Fruit fly (Drosophila melanogaster) whole organism, embryonic: ENCODE results near the gene RPA3.

ENCODE experiments used
- Asciz ChIP-seq: fragments of 200-800 bp; sonication (Bioruptor generic); optimal IDR thresholded peaks from 2 replicates; lab custom pipeline; 2017; ENCODE audit warnings: missing biosample characterization, mild to moderate bottlenecking, missing genetic modification characterization, missing genetic modification reagents
- Atf3 ChIP-seq: fragments of 200-800 bp; sonication (Bioruptor generic); optimal IDR thresholded peaks from 3 replicates; lab custom pipeline; 2016; ENCODE audit warnings: missing biosample characterization, missing genetic modification characterization
- BEAF-32 ChIP-seq: fragments of 200-800 bp; sonication (Bioruptor generic); optimal IDR thresholded peaks from 3 replicates; lab custom pipeline; 2017; ENCODE audit warnings: missing biosample characterization, missing genetic modification characterization, mild to moderate bottlenecking, moderate library complexity, missing genetic modification reagents
- Bdp1 ChIP-seq: fragments of 200-800 bp; sonication (Bioruptor generic); optimal IDR thresholded peaks from 3 replicates; lab custom pipeline; 2016; ENCODE audit warnings: missing biosample characterization, missing genetic modification characterization
- Bteb2 ChIP-seq: fragments of 200-800 bp; sonication (Bioruptor generic); optimal IDR thresholded peaks from 2 replicates; lab custom pipeline; 2016; ENCODE audit warnings: missing biosample characterization, missing genetic modification characterization
- CG1603 ChIP-seq: fragments of 200-800 bp; sonication (Bioruptor generic); optimal IDR thresholded peaks from 2 replicates; lab custom pipeline; 2019; ENCODE audit warnings: missing biosample characterization, mild to moderate bottlenecking, missing genetic modification characterization, moderate library complexity
- CG16815 ChIP-seq: fragments of 200-800 bp; sonication (Bioruptor generic); optimal IDR thresholded peaks from 3 replicates; lab custom pipeline; 2017; ENCODE audit warnings: missing biosample characterization, mild to moderate bottlenecking, missing genetic modification characterization
- CG17186 ChIP-seq: fragments of 200-800 bp; sonication (Bioruptor generic); optimal IDR thresholded peaks from 3 replicates; lab custom pipeline; 2017; ENCODE audit warnings: missing biosample characterization, missing genetic modification reagents, missing genetic modification characterization
- CG17361 ChIP-seq: fragments of 200-800 bp; sonication (Bioruptor generic); IDR thresholded peaks from 3 replicates; pipeline ENCODE4 v1.3.6; 2022; ENCODE audit warnings: missing biosample characterization, missing genetic modification characterization
- CG17568 ChIP-seq: fragments of 200-800 bp; sonication (Bioruptor generic); optimal IDR thresholded peaks from 2 replicates; lab custom pipeline; 2018; ENCODE audit warnings: missing biosample characterization, mild to moderate bottlenecking, missing genetic modification characterization, moderate library complexity
- CG17829 ChIP-seq: fragments of 200-800 bp; optimal IDR thresholded peaks from 2 replicates; lab custom pipeline; 2019; ENCODE audit warnings: missing biosample characterization, mild to moderate bottlenecking, missing genetic modification characterization, moderate library complexity
- CG2116 ChIP-seq: fragments of 200-800 bp; sonication (Bioruptor generic); optimal IDR thresholded peaks from 3 replicates; lab custom pipeline; 2018; ENCODE audit warnings: missing biosample characterization, mild to moderate bottlenecking, missing genetic modification characterization
- CG2120 ChIP-seq: fragments of 200-800 bp; sonication (Bioruptor generic); optimal IDR thresholded peaks from 3 replicates; lab custom pipeline; 2016; ENCODE audit warnings: missing biosample characterization, missing genetic modification characterization
- CG32772 ChIP-seq: fragments of 200-800 bp; sonication (Bioruptor generic); IDR thresholded peaks from 2 replicates; pipeline ENCODE4 v1.3.6; 2022; ENCODE audit warnings: missing biosample characterization, missing genetic modification characterization
- CG43689 ChIP-seq: fragments of 200-800 bp; sonication (Bioruptor generic); IDR thresholded peaks from 2 replicates; pipeline ENCODE4 v1.3.6; 2022; ENCODE audit warnings: missing biosample characterization, missing genetic modification characterization
- CG5180 ChIP-seq: fragments of 200-800 bp; sonication (Bioruptor generic); optimal IDR thresholded peaks from 3 replicates; lab custom pipeline; 2017; ENCODE audit warnings: missing biosample characterization, missing genetic modification characterization, mild to moderate bottlenecking, moderate library complexity, missing genetic modification reagents
- CG7745 ChIP-seq: fragments of 200-800 bp; sonication (Bioruptor generic); optimal IDR thresholded peaks from 2 replicates; lab custom pipeline; 2018; ENCODE audit warnings: missing biosample characterization, mild to moderate bottlenecking, missing genetic modification characterization, moderate library complexity
- CG8290 ChIP-seq, 3 experiments: fragments of 200-800 bp; sonication (Bioruptor generic); optimal IDR thresholded peaks; 2 replicates each; lab custom pipeline; 2016 to 2019; ENCODE audit warnings: missing biosample characterization in 3 of 3, missing genetic modification characterization in 3 of 3, mild to moderate bottlenecking in 2 of 3, moderate library complexity in 1 of 3
- CTCF ChIP-seq: fragments of 200-800 bp; sonication (Bioruptor generic); optimal IDR thresholded peaks from 2 replicates; lab custom pipeline; 2017; ENCODE audit warnings: missing biosample characterization, mild to moderate bottlenecking, missing genetic modification characterization, moderate library complexity
- D19A ChIP-seq: fragments of 200-800 bp; optimal IDR thresholded peaks from 3 replicates; lab custom pipeline; 2019; ENCODE audit warnings: missing biosample characterization, mild to moderate bottlenecking, missing genetic modification characterization, moderate library complexity
- Deaf1 ChIP-seq: fragments of 200-800 bp; optimal IDR thresholded peaks from 3 replicates; lab custom pipeline; 2019; ENCODE audit warnings: missing biosample characterization, mild to moderate bottlenecking, missing genetic modification characterization, moderate library complexity
- Dek ChIP-seq: fragments of 200-800 bp; sonication (Bioruptor generic); optimal IDR thresholded peaks from 3 replicates; lab custom pipeline; 2019; ENCODE audit warnings: missing biosample characterization, mild to moderate bottlenecking, missing genetic modification characterization, moderate library complexity
- Dip3 ChIP-seq: fragments of 200-800 bp; sonication (Bioruptor generic); optimal IDR thresholded peaks from 3 replicates; lab custom pipeline; 2016; ENCODE audit warnings: missing biosample characterization, missing genetic modification characterization
- Dref ChIP-seq: fragments of 200-800 bp; sonication (Bioruptor generic); IDR thresholded peaks from 2 replicates; pipeline ENCODE4 v1.3.6; 2022; ENCODE audit warnings: missing biosample characterization, missing genetic modification characterization
- Elba2 ChIP-seq: fragments of 200-800 bp; sonication (Bioruptor generic); optimal IDR thresholded peaks from 3 replicates; lab custom pipeline; 2016; ENCODE audit warnings: missing biosample characterization, missing genetic modification characterization
- HLH4C ChIP-seq: fragments of 200-800 bp; sonication (Bioruptor generic); IDR thresholded peaks from 3 replicates; pipeline ENCODE4 v1.3.6; 2022; ENCODE audit warnings: missing biosample characterization, missing genetic modification characterization; ENCODE audit not compliant: partially characterized antibody
- Meics ChIP-seq: fragments of 200-800 bp; sonication (Bioruptor generic); optimal IDR thresholded peaks from 2 replicates; lab custom pipeline; 2017; ENCODE audit warnings: missing biosample characterization, mild to moderate bottlenecking, missing genetic modification characterization
- NC2β ChIP-seq: fragments of 200-800 bp; sonication (Bioruptor generic); optimal IDR thresholded peaks from 2 replicates; lab custom pipeline; 2016; ENCODE audit warnings: missing biosample characterization, missing genetic modification characterization
- Nf-YB ChIP-seq: fragments of 200-800 bp; sonication (Bioruptor generic); optimal IDR thresholded peaks from 3 replicates; lab custom pipeline; 2019; ENCODE audit warnings: missing biosample characterization, mild to moderate bottlenecking, missing genetic modification characterization, moderate library complexity
- Pdp1 ChIP-seq, 2 experiments: fragments of 200-800 bp; sonication (Bioruptor generic); optimal IDR thresholded peaks; 3 replicates each; lab custom pipeline; 2016; ENCODE audit warnings: missing biosample characterization in 2 of 2, missing genetic modification characterization in 2 of 2, mild to moderate bottlenecking in 1 of 2, moderate library complexity in 1 of 2
- aop ChIP-seq: fragments of 200-800 bp; sonication (Bioruptor generic); IDR thresholded peaks from 2 replicates; pipeline ENCODE4 v1.3.6; 2022; ENCODE audit warnings: missing biosample characterization, missing genetic modification characterization
- bbx ChIP-seq: fragments of 200-800 bp; sonication (Bioruptor generic); IDR thresholded peaks from 2 replicates; pipeline ENCODE4 v1.3.6; 2022; ENCODE audit warnings: missing biosample characterization, missing genetic modification characterization; ENCODE audit not compliant: partially characterized antibody
- cas ChIP-seq: fragments of 200-800 bp; sonication (Bioruptor generic); IDR thresholded peaks from 2 replicates; pipeline ENCODE4 v1.3.6; 2022; ENCODE audit warnings: missing biosample characterization, missing genetic modification characterization
- da ChIP-seq: fragments of 200-800 bp; sonication (Bioruptor generic); optimal IDR thresholded peaks from 2 replicates; lab custom pipeline; 2016; ENCODE audit warnings: missing biosample characterization, missing genetic modification characterization
- dpn ChIP-seq, 2 experiments: fragments of 200-800 bp; sonication (Bioruptor generic); optimal IDR thresholded peaks; 3 replicates each; lab custom pipeline; 2016; ENCODE audit warnings: missing biosample characterization in 2 of 2, missing genetic modification characterization in 2 of 2
- en ChIP-seq: fragments of 200-800 bp; sonication (Bioruptor generic); optimal IDR thresholded peaks from 2 replicates; lab custom pipeline; 2016; ENCODE audit warnings: missing biosample characterization, missing genetic modification characterization
- fd3F ChIP-seq: fragments of 200-800 bp; sonication (Bioruptor generic); optimal IDR thresholded peaks from 2 replicates; lab custom pipeline; 2018; ENCODE audit warnings: missing biosample characterization, mild to moderate bottlenecking, missing genetic modification characterization, moderate library complexity
- inv ChIP-seq: fragments of 200-800 bp; sonication (Bioruptor generic); IDR thresholded peaks from 2 replicates; pipeline ENCODE4 v1.3.6; 2022; ENCODE audit warnings: missing biosample characterization, missing genetic modification characterization; ENCODE audit not compliant: partially characterized antibody
- jigr1 ChIP-seq: fragments of 200-800 bp; sonication (Bioruptor generic); IDR thresholded peaks from 3 replicates; pipeline ENCODE4 v1.3.6; 2022; ENCODE audit warnings: missing biosample characterization, missing genetic modification characterization
- lbe ChIP-seq: fragments of 200-800 bp; sonication (Bioruptor generic); optimal IDR thresholded peaks from 2 replicates; lab custom pipeline; 2016; ENCODE audit warnings: missing biosample characterization, mild to moderate bottlenecking, missing genetic modification characterization
- maf-S ChIP-seq: fragments of 200-800 bp; sonication (Bioruptor generic); optimal IDR thresholded peaks from 2 replicates; lab custom pipeline; 2016; ENCODE audit warnings: missing biosample characterization, missing genetic modification characterization
- mirr ChIP-seq: fragments of 200-800 bp; sonication (Bioruptor generic); optimal IDR thresholded peaks from 3 replicates; lab custom pipeline; 2018; ENCODE audit warnings: missing biosample characterization, mild to moderate bottlenecking, missing genetic modification characterization
- pros ChIP-seq: fragments of 200-800 bp; sonication (Bioruptor generic); optimal IDR thresholded peaks from 3 replicates; lab custom pipeline; 2019; ENCODE audit warnings: missing biosample characterization, mild to moderate bottlenecking, missing genetic modification characterization, moderate library complexity
- pum ChIP-seq: fragments of 200-800 bp; sonication (Bioruptor generic); optimal IDR thresholded peaks from 2 replicates; lab custom pipeline; 2016; ENCODE audit warnings: missing biosample characterization, missing genetic modification characterization
- ranshi ChIP-seq: fragments of 200-800 bp; sonication (Bioruptor generic); IDR thresholded peaks from 2 replicates; pipeline ENCODE4 v1.3.6; 2022; ENCODE audit warnings: missing biosample characterization, missing genetic modification characterization
- schlank ChIP-seq: fragments of 200-800 bp; sonication (Bioruptor generic); optimal IDR thresholded peaks from 2 replicates; lab custom pipeline; 2018; ENCODE audit warnings: missing biosample characterization, mild to moderate bottlenecking, missing genetic modification characterization
- tna ChIP-seq: fragments of 200-800 bp; sonication (Bioruptor generic); IDR thresholded peaks from 2 replicates; pipeline ENCODE4 v1.3.6; 2022; ENCODE audit warnings: missing biosample characterization, missing genetic modification characterization; ENCODE audit not compliant: partially characterized antibody
- trh ChIP-seq: fragments of 200-800 bp; sonication (Bioruptor generic); optimal IDR thresholded peaks from 2 replicates; lab custom pipeline; 2016; ENCODE audit warnings: missing biosample characterization, missing genetic modification characterization
- zfh2 ChIP-seq: fragments of 200-800 bp; sonication (Bioruptor generic); optimal IDR thresholded peaks from 2 replicates; lab custom pipeline; 2016; ENCODE audit warnings: missing biosample characterization, missing genetic modification characterization

The RPA3 gene

DNA sequence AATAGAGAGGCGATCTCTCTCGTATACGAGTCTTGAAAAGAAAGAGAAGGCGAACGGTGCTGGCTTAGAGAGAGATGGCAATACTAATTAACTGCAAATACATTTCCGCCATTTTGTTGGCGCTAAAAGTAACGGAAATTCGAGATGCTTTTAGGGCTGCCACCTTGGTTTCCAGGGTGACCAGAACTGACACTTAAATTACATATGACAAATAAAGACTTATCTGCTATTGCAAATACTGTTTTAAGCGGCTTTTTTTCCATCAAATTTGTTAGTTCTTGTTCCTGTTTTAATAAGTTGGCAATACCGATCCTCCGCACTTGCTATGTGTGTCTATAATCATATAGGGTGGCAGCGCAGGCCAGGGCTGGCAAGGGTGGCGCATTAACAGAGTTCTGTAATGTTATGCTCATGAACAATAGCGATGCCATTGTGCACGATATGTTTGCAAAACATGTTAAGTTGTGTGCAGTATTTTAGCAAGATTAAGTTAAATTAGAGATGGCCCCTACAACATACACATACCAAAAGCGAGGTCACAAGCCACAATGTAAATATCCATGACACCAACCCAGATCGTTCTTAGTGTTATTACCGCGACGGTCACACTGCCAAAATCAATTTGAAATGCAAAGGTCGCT is 35.3 kb downstream of the RPA3 start, which contains the start of gene nod (continued):
- peak; percentile 61 for TF ChIP-seq CG8290 (GFP tag; optimal IDR thresholded peaks at IDR 0.05; lab: Kevin White, UChicago)
- peak; percentile 69 to 87 for TF ChIP-seq CG8290 (tag; optimal IDR thresholded peaks at IDR 0.05; lab: Kevin White, UChicago)
- peak; percentile 62 to 75 for TF ChIP-seq dpn (GFP tag; optimal IDR thresholded peaks at IDR 0.05; lab: Kevin White, UChicago)
- peak; percentile 51 for TF ChIP-seq pum (GFP tag; lab: Kevin White, UChicago)
- no peak for TF ChIP-seq jigr1 (GFP tag; lab: Robert Waterston, UW)
- peak; percentile 23 for TF ChIP-seq fd3F
- TF ChIP-seq inv: peak; percentile 50; the same call in 1 of the 2 replicates
- peak; percentile 69 for TF ChIP-seq CG2116 (GFP tag; lab: Kevin White, UChicago)
- TF ChIP-seq CG7745 (tag; lab: Kevin White, UChicago): no peak
- TF ChIP-seq mirr: peak; percentile 42
- TF ChIP-seq Deaf1 (tag; lab: Kevin White, UChicago): peak; percentile 21
- TF ChIP-seq maf-S (GFP tag; lab: Kevin White, UChicago): peak; percentile 58
- TF ChIP-seq CG2120 (GFP tag; lab: Kevin White, UChicago): peak; percentile 80
- TF ChIP-seq trh (GFP tag; lab: Kevin White, UChicago): peak; percentile 18
- TF ChIP-seq cas (GFP tag; lab: Robert Waterston, UW): peak; percentile 33; the same call in 1 of the 2 replicates
- TF ChIP-seq CG17186 (GFP tag; lab: Kevin White, UChicago): peak; percentile 51
- peak; percentile 52; the same call in 1 of the 2 replicates for TF ChIP-seq bbx (GFP tag; lab: Robert Waterston, UW)
- TF ChIP-seq Bteb2 (GFP tag; lab: Kevin White, UChicago): peak; percentile 33
- no peak for TF ChIP-seq CG43689 (GFP tag; lab: Robert Waterston, UW)
- TF ChIP-seq CG17361 (GFP tag; lab: Robert Waterston, UW): peak; percentile 71
- TF ChIP-seq HLH4C: no peak
- TF ChIP-seq tna (GFP tag; lab: Robert Waterston, UW): peak; percentile 38; the same call in 1 of the 2 replicates
- no peak for TF ChIP-seq CG5180 (GFP tag; lab: Kevin White, UChicago)
- TF ChIP-seq Asciz (GFP tag; lab: Kevin White, UChicago): no peak
- TF ChIP-seq Nf-YB (GFP tag; lab: Kevin White, UChicago): peak; percentile 3
- TF ChIP-seq Atf3 (GFP tag; lab: Kevin White, UChicago): peak; percentile 34
- TF ChIP-seq Dref: peak; percentile 57
- no peak for TF ChIP-seq Elba2 (GFP tag; lab: Kevin White, UChicago)
- peak; percentile 55 for TF ChIP-seq CG17829 (tag; lab: Kevin White, UChicago)
- TF ChIP-seq D19A (tag; lab: Kevin White, UChicago): peak; percentile 24
- TF ChIP-seq CTCF (GFP tag; lab: Kevin White, UChicago): peak; percentile 56
- no peak for TF ChIP-seq da (GFP tag; lab: Kevin White, UChicago)
- peak; percentile 46 for TF ChIP-seq Dip3 (GFP tag; lab: Kevin White, UChicago)
- no peak for TF ChIP-seq aop (GFP tag; lab: Robert Waterston, UW)
- peak; percentile 26 for TF ChIP-seq Dek
- TF ChIP-seq lbe (GFP tag; lab: Kevin White, UChicago): no peak
- peak; percentile 81 for TF ChIP-seq BEAF-32 (GFP tag; lab: Kevin White, UChicago)
- no peak for TF ChIP-seq CG17568 (GFP tag; lab: Kevin White, UChicago)
- peak; percentile 83 for TF ChIP-seq CG1603 (tag; lab: Kevin White, UChicago)
- peak; percentile 7 for TF ChIP-seq Bdp1 (GFP tag; lab: Kevin White, UChicago)
- peak; percentile 67 for TF ChIP-seq Meics (GFP tag; lab: Kevin White, UChicago)
- TF ChIP-seq NC2β (GFP tag; lab: Kevin White, UChicago): peak; percentile 57
- peak; percentile 72; the same call in 1 of the 2 replicates for TF ChIP-seq ranshi (GFP tag; lab: Robert Waterston, UW)
- TF ChIP-seq CG16815 (GFP tag; lab: Kevin White, UChicago): no peak
- TF ChIP-seq en (GFP tag; lab: Kevin White, UChicago): no peak
- TF ChIP-seq zfh2 (GFP tag; lab: Kevin White, UChicago): peak; percentile 82
- TF ChIP-seq pros (GFP tag; lab: Kevin White, UChicago): no peak
- no peak for TF ChIP-seq CG32772
- TF ChIP-seq Pdp1 (GFP tag; optimal IDR thresholded peaks at IDR 0.05; lab: Kevin White, UChicago): peak; percentile 59 to 64
- TF ChIP-seq schlank (tag; lab: Kevin White, UChicago): peak; percentile 20
